Fruit fly (Drosophila melanogaster): ENCODE measurements around the gene CG34166.

CG34166 gene

DNA sequence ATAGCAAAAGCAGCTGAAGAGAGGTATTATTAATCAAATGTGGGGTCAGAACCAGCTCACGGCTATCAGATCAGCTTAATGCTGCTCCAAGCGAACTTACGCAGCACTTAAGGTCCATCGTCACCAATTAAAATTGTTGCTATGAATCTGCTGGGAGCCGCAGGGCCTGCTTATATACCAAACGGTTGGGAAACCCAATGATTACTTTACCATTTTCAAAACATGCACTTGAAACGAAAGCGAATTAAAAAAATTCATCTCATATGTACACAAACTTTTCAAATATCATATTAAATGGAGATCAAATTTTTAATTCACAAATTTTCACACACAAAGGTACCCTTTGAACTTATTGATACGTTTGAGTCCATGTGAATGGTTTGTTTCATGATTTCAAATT lies 2.1 kb downstream of the CG34166 start, which contains the start of gene CG42587 (continued):
- TF ChIP-seq dm (GFP tag; optimal IDR thresholded peaks at IDR 0.05) (no peak), CG8388 (GFP tag; optimal IDR thresholded peaks at IDR 0.05) (no peak), CG9876 (GFP tag; optimal IDR thresholded peaks at IDR 0.05) (no peak), so (GFP tag; IDR thresholded peaks at IDR 0.05) (no peak)

- TF ChIP-seq Tbp (GFP tag; optimal IDR thresholded peaks at IDR 0.05) (no peak), ERR (GFP tag; optimal IDR thresholded peaks at IDR 0.05) (no peak), D19B (GFP tag; optimal IDR thresholded peaks at IDR 0.05) (no peak), CG31365 (tag; optimal IDR thresholded peaks at IDR 0.05) (no peak), az2 (GFP tag; optimal IDR thresholded peaks at IDR 0.05) (no peak), PHDP (tag; optimal IDR thresholded peaks at IDR 0.05) (no peak), CG14860 (GFP tag; IDR thresholded peaks at IDR 0.05; ENCODE audit: partially characterized antibody) (no peak), cwo (GFP tag; optimal IDR thresholded peaks at IDR 0.05) (no peak), kay (GFP tag; optimal IDR thresholded peaks at IDR 0.05) (no peak), CG14014 (GFP tag; IDR thresholded peaks at IDR 0.05) (no peak), CG11695 (GFP tag; IDR thresholded peaks at IDR 0.05) (no peak), pum (GFP tag; optimal IDR thresholded peaks at IDR 0.05) (no peak), Bdp1 (GFP tag; optimal IDR thresholded peaks at IDR 0.05) (no peak), Bgb (GFP tag; IDR thresholded peaks at IDR 0.05; ENCODE audit: partially characterized antibody) (no peak)
These were observed 3.1 kb downstream of the CG34166 start for dm6 chr2L:14746068-14746467.

DNA sequence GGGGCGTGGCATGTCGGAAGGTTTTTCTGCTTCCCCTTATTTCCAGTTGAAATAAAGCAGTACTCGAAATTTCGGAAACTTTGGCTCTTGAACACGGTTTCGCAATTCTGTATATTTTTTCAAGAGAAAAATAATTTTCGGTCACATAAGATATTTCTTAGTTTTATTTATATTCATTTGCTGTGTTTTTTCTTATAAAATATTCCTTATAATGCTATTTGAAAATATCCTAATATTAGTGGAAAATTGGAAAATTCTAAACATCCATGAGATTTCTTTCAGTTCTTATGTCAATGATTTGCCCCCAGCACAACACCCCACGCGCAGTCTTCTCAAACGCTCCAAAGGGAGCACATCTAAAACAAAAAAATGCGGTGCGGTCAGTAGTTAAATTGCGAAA lies 17.5 kb downstream of the CG34166 start, which contains the start of gene CG4691:
TSS of gene CG4691 (plus strand) at position 301 of the 400 bp plus-strand sequence.
- no peak for TF ChIP-seq cwo (GFP tag; optimal IDR thresholded peaks at IDR 0.05)
- TF ChIP-seq ATbp (GFP tag; optimal IDR thresholded peaks at IDR 0.05) = no peak
- TF ChIP-seq ftz-f1 (GFP tag; optimal IDR thresholded peaks at IDR 0.05) = no peak
- TF ChIP-seq bigmax (GFP tag; optimal IDR thresholded peaks at IDR 0.05) = no peak
- TF ChIP-seq CG8290 (GFP tag; optimal IDR thresholded peaks at IDR 0.05) = no peak
- TF ChIP-seq CG8290 (tag; optimal IDR thresholded peaks at IDR 0.05) = no peak
- TF ChIP-seq vvl (GFP tag; IDR thresholded peaks at IDR 0.05) = no peak
- no peak for TF ChIP-seq H15 (GFP tag; IDR thresholded peaks at IDR 0.05)

dm6 chr2L:14762465-14762864 lies 19.5 kb downstream of the CG34166 start, which contains the start of gene CSN1a:
CSN1a (plus strand) TSS chr2L:14762765.
- TF ChIP-seq CG6175 (GFP tag; IDR thresholded peaks at IDR 0.05) (no peak), Doc2 (GFP tag; IDR thresholded peaks at IDR 0.05) (no peak), Lhr (GFP tag; optimal IDR thresholded peaks at IDR 0.05) (no peak), Dip2 (GFP tag; IDR thresholded peaks at IDR 0.05) (no peak), CG8388 (GFP tag; optimal IDR thresholded peaks at IDR 0.05) (no peak), CG8924 (tag; optimal IDR thresholded peaks at IDR 0.05) (no peak), sens-2 (GFP tag; IDR thresholded peaks at IDR 0.05) (no peak), oc (tag; optimal IDR thresholded peaks at IDR 0.05) (no peak), CG11085 (GFP tag; IDR thresholded peaks at IDR 0.05) (no peak), CG7987 (GFP tag; optimal IDR thresholded peaks at IDR 0.05) (no peak), gcm2 (GFP tag; optimal IDR thresholded peaks at IDR 0.05) (no peak), ranshi (GFP tag; IDR thresholded peaks at IDR 0.05) (no peak), Poxn (GFP tag; IDR thresholded peaks at IDR 0.05) (no peak), CG3281 (GFP tag; optimal IDR thresholded peaks at IDR 0.05) (no peak), CTCF (GFP tag; optimal IDR thresholded peaks at IDR 0.05) (no peak), CG9609 (GFP tag; optimal IDR thresholded peaks at IDR 0.05) (no peak), bbx (GFP tag; IDR thresholded peaks at IDR 0.05; ENCODE audit: partially characterized antibody) (no peak), lab (GFP tag; optimal IDR thresholded peaks at IDR 0.05) (no peak), Spps (tag; optimal IDR thresholded peaks at IDR 0.05) (no peak)

All from whole organism, embryonic.